Worm (Caenorhabditis elegans) whole organism, L4 larva: ENCODE results near the gene F10E9.3.

Experiments
- R02D3.7 ChIP-seq: fragments of 150-350 bp; sonication (generic microtip); optimal IDR thresholded peaks from 3 replicates; lab custom pipeline; 2014; ENCODE audit warnings: missing biosample characterization, missing genetic modification characterization
- T20F7.1 ChIP-seq: fragments of 200-800 bp; sonication (Bioruptor generic); optimal IDR thresholded peaks from 2 replicates; lab custom pipeline; 2018; ENCODE audit warnings: mild to moderate bottlenecking, missing genetic modification characterization, missing compliant biosample characterization
- T26A8.4 ChIP-seq: fragments of 200-800 bp; sonication (Bioruptor generic); IDR thresholded peaks from 2 replicates; pipeline ENCODE4 v1.3.6; 2022; ENCODE audit warnings: missing genetic modification characterization, missing compliant biosample characterization
- Y105C5A.15 ChIP-seq: fragments of 200-800 bp; sonication (Bioruptor generic); IDR thresholded peaks from 2 replicates; pipeline ENCODE4 v1.3.6; 2022; ENCODE audit warnings: missing genetic modification characterization, missing compliant biosample characterization
- Y5F2A.4 ChIP-seq: fragments of 200-800 bp; sonication (Bioruptor generic); optimal IDR thresholded peaks from 2 replicates; lab custom pipeline; 2018; ENCODE audit warnings: mild to moderate bottlenecking, missing genetic modification characterization, missing compliant biosample characterization
- ZK546.5 ChIP-seq, 2 experiments: sonication (generic microtip); optimal IDR thresholded peaks; 2 replicates each; lab custom pipeline; 2017; ENCODE audit warnings: missing biosample characterization in 2 of 2, missing genetic modification characterization in 2 of 2
- aha-1 ChIP-seq: fragments of 150-350 bp; peaks from one replicate; lab custom pipeline; 2014; ENCODE audit warnings: missing biosample characterization, missing genetic modification characterization
- aly-2 ChIP-seq: sonication (generic microtip); optimal IDR thresholded peaks from 2 replicates; lab custom pipeline; 2018; ENCODE audit warnings: missing biosample characterization, missing genetic modification characterization
- ama-1 ChIP-seq: fragments of 150-350 bp; optimal IDR thresholded peaks from 2 replicates; lab custom pipeline; 2014; ENCODE audit warnings: inconsistent platforms, mixed read lengths
- attf-4 ChIP-seq: sonication (generic microtip); optimal IDR thresholded peaks from 3 replicates; lab custom pipeline; 2017; ENCODE audit warnings: missing biosample characterization, missing genetic modification characterization
- ceh-20 ChIP-seq: fragments of 200-800 bp; sonication (Bioruptor generic); IDR thresholded peaks from 2 replicates; pipeline ENCODE4 v1.3.6; 2022; ENCODE audit warnings: missing genetic modification reagents, missing genetic modification characterization, missing compliant biosample characterization
- ceh-82 ChIP-seq: sonication (generic microtip); optimal IDR thresholded peaks from 2 replicates; lab custom pipeline; 2017; ENCODE audit warnings: missing biosample characterization, missing genetic modification characterization
- cey-2 ChIP-seq: sonication (generic microtip); optimal IDR thresholded peaks from 3 replicates; lab custom pipeline; 2017; ENCODE audit warnings: missing genetic modification characterization, mild to moderate bottlenecking, missing compliant biosample characterization, antibody characterized with exemption, borderline replicate concordance; ENCODE audit not compliant: insufficient read depth
- ctbp-1 ChIP-seq: fragments of 200-800 bp; sonication (Bioruptor generic); IDR thresholded peaks from 2 replicates; pipeline ENCODE4 v1.3.6; 2022; ENCODE audit warnings: missing genetic modification reagents, missing genetic modification characterization, missing compliant biosample characterization
- daf-16 ChIP-seq, 3 experiments: sonication (generic microtip); optimal IDR thresholded peaks; 2 replicates each; lab custom pipeline; 2016 to 2017; ENCODE audit warnings: missing genetic modification characterization in 3 of 3, missing genetic modification reagents in 3 of 3, mild to moderate bottlenecking in 2 of 3, missing compliant biosample characterization in 2 of 3, missing biosample characterization in 1 of 3, moderate library complexity in 1 of 3
- dmd-8 ChIP-seq: fragments of 200-800 bp; sonication (Bioruptor generic); IDR thresholded peaks from 2 replicates; pipeline ENCODE4 v1.3.6; 2022; ENCODE audit warnings: missing genetic modification characterization, missing compliant biosample characterization
- dmd-9 ChIP-seq: fragments of 200-800 bp; sonication (Bioruptor generic); IDR thresholded peaks from 2 replicates; pipeline ENCODE4 v1.3.6; 2022; ENCODE audit warnings: missing genetic modification reagents, missing genetic modification characterization, missing compliant biosample characterization
- dpl-1 ChIP-seq: fragments of 150-350 bp; optimal IDR thresholded peaks from 2 replicates; lab custom pipeline; 2014; ENCODE audit warnings: missing biosample characterization, missing genetic modification reagents, missing genetic modification characterization
- egl-27 ChIP-seq: sonication (generic microtip); optimal IDR thresholded peaks from 3 replicates; lab custom pipeline; 2017; ENCODE audit warnings: missing biosample characterization, missing genetic modification reagents, missing genetic modification characterization
- egl-43 ChIP-seq: fragments of 200-800 bp; sonication (Bioruptor generic); IDR thresholded peaks from 2 replicates; pipeline ENCODE4 v1.3.6; 2022; ENCODE audit warnings: missing genetic modification reagents, missing genetic modification characterization, missing compliant biosample characterization
- gei-8 ChIP-seq: fragments of 200-800 bp; sonication (Bioruptor generic); optimal IDR thresholded peaks from 2 replicates; lab custom pipeline; 2018; ENCODE audit warnings: mild to moderate bottlenecking, missing genetic modification characterization, missing compliant biosample characterization
- hlh-11 ChIP-seq: fragments of 200-800 bp; sonication (Bioruptor generic); optimal IDR thresholded peaks from 2 replicates; lab custom pipeline; 2018; ENCODE audit warnings: mild to moderate bottlenecking, missing genetic modification characterization, missing compliant biosample characterization
- lin-13 ChIP-seq: fragments of 150-350 bp; optimal IDR thresholded peaks from 2 replicates; lab custom pipeline; 2014; ENCODE audit warnings: missing biosample characterization, missing genetic modification reagents, missing genetic modification characterization
- lin-39 ChIP-seq: fragments of 150-350 bp; optimal IDR thresholded peaks from 2 replicates; lab custom pipeline; 2014; ENCODE audit warnings: missing biosample characterization, missing genetic modification reagents, missing genetic modification characterization
- lsy-2 ChIP-seq, 2 experiments: fragments of 150-350 bp in 1 of 2; sonication (generic microtip) in 1 of 2; optimal IDR thresholded peaks; 2 replicates each; lab custom pipeline; 2014 to 2017; ENCODE audit warnings: missing biosample characterization in 2 of 2, missing genetic modification characterization in 2 of 2
- madf-5 ChIP-seq, 2 experiments: fragments of 200-800 bp; sonication (Bioruptor generic); IDR thresholded peaks; 2 replicates each; pipeline ENCODE4 v1.3.6; 2022; ENCODE audit warnings: missing compliant biosample characterization in 2 of 2, missing genetic modification characterization in 2 of 2
- mdt-29 ChIP-seq: fragments of 200-800 bp; sonication (Bioruptor generic); IDR thresholded peaks from 2 replicates; pipeline ENCODE4 v1.3.6; 2022; ENCODE audit warnings: missing genetic modification reagents, missing genetic modification characterization, missing compliant biosample characterization
- mes-2 ChIP-seq: sonication (generic microtip); optimal IDR thresholded peaks from 2 replicates; lab custom pipeline; 2016; ENCODE audit warnings: missing genotype, mild to moderate bottlenecking, missing genetic modification characterization, missing compliant biosample characterization; ENCODE audit not compliant: poor library complexity, severe bottlenecking
- mxl-2 ChIP-seq: fragments of 200-800 bp; sonication (Bioruptor generic); conservative IDR thresholded peaks from 2 replicates; pipeline ENCODE4 v1.3.6; 2022; ENCODE audit warnings: missing genetic modification reagents, missing genetic modification characterization, missing compliant biosample characterization
- mxl-3 ChIP-seq: fragments of 200-800 bp; sonication (Bioruptor generic); optimal IDR thresholded peaks from 2 replicates; lab custom pipeline; 2018; ENCODE audit warnings: mild to moderate bottlenecking, missing genetic modification characterization, missing compliant biosample characterization
- nhr-10 ChIP-seq: fragments of 150-350 bp; optimal IDR thresholded peaks from 2 replicates; lab custom pipeline; 2014; ENCODE audit warnings: missing biosample characterization, missing genetic modification characterization
- nhr-28 ChIP-seq: fragments of 150-350 bp; optimal IDR thresholded peaks from 2 replicates; lab custom pipeline; 2014; ENCODE audit warnings: missing biosample characterization, missing genetic modification characterization
- nhr-41 ChIP-seq: fragments of 200-800 bp; sonication (Bioruptor generic); IDR thresholded peaks from 2 replicates; pipeline ENCODE4 v1.3.6; 2022; ENCODE audit warnings: missing genetic modification reagents, missing genetic modification characterization, missing compliant biosample characterization
- nhr-42 ChIP-seq: fragments of 200-800 bp; sonication (Bioruptor generic); IDR thresholded peaks from 2 replicates; pipeline ENCODE4 v1.3.6; 2022; ENCODE audit warnings: missing genetic modification characterization, missing compliant biosample characterization
- nhr-48 ChIP-seq: sonication (generic microtip); optimal IDR thresholded peaks from 2 replicates; lab custom pipeline; 2016; ENCODE audit warnings: mild to moderate bottlenecking, missing genetic modification characterization, missing compliant biosample characterization
- nhr-6 ChIP-seq: fragments of 150-350 bp; optimal IDR thresholded peaks from 2 replicates; lab custom pipeline; 2014; ENCODE audit warnings: missing biosample characterization, missing genetic modification characterization
- nhr-76 ChIP-seq: fragments of 150-350 bp; optimal IDR thresholded peaks from 2 replicates; lab custom pipeline; 2014; ENCODE audit warnings: missing biosample characterization, missing genetic modification characterization
- pha-4 ChIP-seq, 2 experiments: fragments of 150-350 bp in 1 of 2; fragments of 200-800 bp in 1 of 2; sonication (Bioruptor generic) in 1 of 2; IDR thresholded peaks in 1 of 2; optimal IDR thresholded peaks in 1 of 2; 2 replicates each; pipeline versions ENCODE4 v1.3.6 to Lab custom; 2014 to 2022; ENCODE audit warnings: missing genetic modification characterization in 2 of 2, missing genetic modification reagents in 2 of 2, missing biosample characterization in 1 of 2, missing compliant biosample characterization in 1 of 2
- php-3 ChIP-seq: fragments of 200-800 bp; sonication (Bioruptor generic); IDR thresholded peaks from 2 replicates; pipeline ENCODE4 v1.3.6; 2022; ENCODE audit warnings: missing genetic modification reagents, missing genetic modification characterization, missing compliant biosample characterization
- pqm-1 ChIP-seq: sonication (generic microtip); optimal IDR thresholded peaks from 2 replicates; lab custom pipeline; 2017; ENCODE audit warnings: missing biosample characterization, missing genetic modification characterization
- snpc-1.2 ChIP-seq: fragments of 200-800 bp; sonication (Bioruptor generic); IDR thresholded peaks from 2 replicates; pipeline ENCODE4 v1.3.6; 2022; ENCODE audit warnings: missing genetic modification reagents, missing genetic modification characterization, missing compliant biosample characterization
- spr-1 ChIP-seq: sonication (generic microtip); optimal IDR thresholded peaks from 2 replicates; lab custom pipeline; 2016; ENCODE audit warnings: mild to moderate bottlenecking, missing genetic modification characterization, missing compliant biosample characterization
- unc-130 ChIP-seq: sonication (generic microtip); optimal IDR thresholded peaks from 2 replicates; lab custom pipeline; 2016; ENCODE audit warnings: missing genetic modification reagents, missing genetic modification characterization, missing compliant biosample characterization
- unc-39 ChIP-seq: sonication (generic microtip); optimal IDR thresholded peaks from 2 replicates; lab custom pipeline; 2017; ENCODE audit warnings: missing biosample characterization, missing genetic modification characterization
- unc-62 ChIP-seq, 3 experiments: fragments of 150-350 bp in 1 of 3; sonication (generic microtip); optimal IDR thresholded peaks in 2 of 3; peaks in 1 of 3; 1 replicate in 1 of 3; 2 replicates in 2 of 3; lab custom pipeline; 2014 to 2017; ENCODE audit warnings: missing biosample characterization in 3 of 3, missing genetic modification characterization in 3 of 3, missing genetic modification reagents in 3 of 3, missing genotype in 1 of 3

The F10E9.3 gene

DNA sequence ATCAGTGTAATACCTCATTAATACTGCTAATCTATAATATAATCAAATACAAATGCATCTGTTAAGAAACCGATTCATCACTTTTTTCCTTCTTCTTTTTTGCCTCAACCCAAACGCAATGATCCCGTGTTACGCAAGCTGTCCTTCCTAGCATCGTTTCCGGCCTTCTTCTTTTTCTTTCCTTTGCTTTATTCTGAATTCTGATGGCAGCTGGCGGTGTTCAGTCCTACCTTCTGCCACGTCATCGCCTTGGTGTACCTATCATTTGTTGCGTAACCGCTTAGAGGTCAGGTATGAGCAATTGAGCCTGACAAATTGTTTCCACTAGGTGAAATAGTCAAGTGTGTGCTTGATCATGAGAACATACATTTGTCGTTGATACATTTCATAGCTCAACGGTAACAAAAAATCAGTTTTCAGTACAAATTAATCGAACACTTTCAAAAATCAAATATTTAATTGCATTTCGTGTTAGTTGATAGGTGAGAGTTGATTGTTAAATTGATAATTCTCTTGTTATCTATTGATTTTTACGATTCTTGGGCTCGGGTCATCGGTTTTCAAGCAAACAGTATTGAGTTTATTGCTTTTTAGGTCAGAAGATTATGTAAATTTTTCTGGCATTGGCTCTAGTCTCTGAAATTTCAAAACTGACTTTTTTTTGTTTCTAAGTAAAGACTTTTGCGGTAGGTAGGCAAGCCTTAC, 12.4 kb upstream of the F10E9.3 start:
- TF ChIP-seq R02D3.7 (no peak), hlh-11 (tag; lab: Kevin White, UChicago) (peak; percentile 1), ZK546.5 (tag; optimal IDR thresholded peaks at IDR 0.05; lab: Kevin White, UChicago) (no peak), pqm-1 (no peak), aha-1 (tag; lab: Kevin White, UChicago) (peak; percentile 88), php-3 (GFP tag; lab: Robert Waterston, UW) (peak; percentile 58; the same call in 1 of the 2 replicates), madf-5 (GFP tag; IDR thresholded peaks at IDR 0.05; lab: Robert Waterston, UW) (no peak), cey-2 (tag; lab: Kevin White, UChicago) (no peak), unc-62 (GFP tag; optimal IDR thresholded peaks at IDR 0.05 in 1 of 2; lab: Kevin White, UChicago) (peak in 1 of 2 experiments; percentile 54), unc-62 (tag; optimal IDR thresholded peaks at IDR 0.05; lab: Kevin White, UChicago) (no peak), egl-43 (GFP tag; lab: Robert Waterston, UW) (no peak), snpc-1.2 (no peak), ctbp-1 (GFP tag; lab: Robert Waterston, UW) (no peak), Y105C5A.15 (GFP tag; lab: Robert Waterston, UW) (no peak), unc-39 (no peak), nhr-28 (no peak), daf-16 (GFP tag; optimal IDR thresholded peaks at IDR 0.05; lab: Kevin White, UChicago) (no peak), daf-16 (tag; optimal IDR thresholded peaks at IDR 0.05; lab: Kevin White, UChicago) (peak; percentile 36), Y5F2A.4 (GFP tag; lab: Kevin White, UChicago) (no peak), spr-1 (tag; lab: Kevin White, UChicago) (no peak), ceh-20 (GFP tag; lab: Robert Waterston, UW) (no peak)
- TF ChIP-seq, all 104 proteins: peak for 5

ce11 chrIII:8299078-8299587, 11.7 kb upstream of the F10E9.3 start:
- no peak for TF ChIP-seq mxl-3 (GFP tag; lab: Kevin White, UChicago)
- no peak for TF ChIP-seq ctbp-1 (GFP tag; lab: Robert Waterston, UW)
- no peak for TF ChIP-seq spr-1 (tag; lab: Kevin White, UChicago)
- TF ChIP-seq lin-39 (tag; lab: Kevin White, UChicago), result no peak
- no peak for TF ChIP-seq ceh-82 (tag; lab: Kevin White, UChicago)
- no peak for TF ChIP-seq nhr-6
- TF ChIP-seq lin-13 (GFP tag; lab: Kevin White, UChicago), result no peak
- TF ChIP-seq cey-2 (tag; lab: Kevin White, UChicago), result no peak
- no peak for TF ChIP-seq nhr-48 (tag; lab: Kevin White, UChicago)
- no peak for TF ChIP-seq snpc-1.2
- no peak for TF ChIP-seq nhr-42

DNA sequence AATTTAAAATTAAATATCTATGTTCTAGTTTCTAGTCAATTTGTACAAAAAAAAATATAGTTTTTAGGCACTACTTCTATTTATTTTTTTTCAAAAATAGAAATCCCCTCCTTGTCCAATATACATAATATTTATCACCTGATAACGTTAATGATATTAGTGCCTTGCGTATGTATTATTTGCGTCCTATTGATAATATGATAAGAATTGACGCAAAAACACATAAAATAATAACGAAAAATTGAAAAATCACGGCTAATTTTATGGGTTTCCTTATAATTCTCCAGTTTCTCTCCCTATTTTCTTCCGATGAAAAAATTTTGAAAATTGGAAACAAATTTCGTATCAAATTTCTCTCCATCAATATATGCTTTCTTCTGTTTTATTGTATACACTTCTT, 11.1 kb upstream of the F10E9.3 start:
- TF ChIP-seq ama-1 (lab: Kevin White, UChicago), result no peak
- no peak for TF ChIP-seq nhr-10
- no peak for TF ChIP-seq cey-2 (tag; lab: Kevin White, UChicago)
- no peak for TF ChIP-seq nhr-48 (tag; lab: Kevin White, UChicago)
- no peak for TF ChIP-seq attf-4 (tag; lab: Kevin White, UChicago)
- TF ChIP-seq lsy-2 (tag; optimal IDR thresholded peaks at IDR 0.05; lab: Kevin White, UChicago), result no peak
- TF ChIP-seq egl-27 (tag; lab: Kevin White, UChicago), result no peak
- no peak for TF ChIP-seq dmd-9
- TF ChIP-seq gei-8 (GFP tag; lab: Kevin White, UChicago), result no peak
- TF ChIP-seq pha-4 (GFP tag; IDR thresholded peaks at IDR 0.05; lab: Robert Waterston, UW), result no peak
- TF ChIP-seq pha-4 (tag; optimal IDR thresholded peaks at IDR 0.05; lab: Kevin White, UChicago), result no peak
- no peak for TF ChIP-seq nhr-41 (GFP tag; lab: Robert Waterston, UW)
- TF ChIP-seq nhr-76 (tag; lab: Kevin White, UChicago), result no peak
- no peak for TF ChIP-seq T26A8.4 (GFP tag; lab: Robert Waterston, UW)
- TF ChIP-seq T20F7.1, result peak; percentile 8
- TF ChIP-seq unc-130, result no peak
- no peak for TF ChIP-seq dmd-8
- TF ChIP-seq dpl-1 (GFP tag; lab: Kevin White, UChicago), result no peak
- TF ChIP-seq madf-5 (GFP tag; IDR thresholded peaks at IDR 0.05; lab: Robert Waterston, UW), result no peak
- no peak for TF ChIP-seq unc-39
- no peak for TF ChIP-seq aly-2 (tag; lab: Kevin White, UChicago)
- no peak for TF ChIP-seq mxl-2 (GFP tag; lab: Robert Waterston, UW)
- no peak for TF ChIP-seq daf-16 (GFP tag; optimal IDR thresholded peaks at IDR 0.05; lab: Kevin White, UChicago)
- peak; percentile 62 for TF ChIP-seq daf-16 (tag; optimal IDR thresholded peaks at IDR 0.05; lab: Kevin White, UChicago)
- TF ChIP-seq mes-2 (tag; lab: Kevin White, UChicago), result no peak
- TF ChIP-seq mdt-29, result no peak
